Fruit fly (Drosophila melanogaster): ENCODE data around the gene SecS.

dm6 chr3R:5643421-5643820, 42.2 kb downstream of the SecS start:
- no peak for TF ChIP-seq eg (GFP tag; IDR thresholded peaks at IDR 0.05)
- no peak for TF ChIP-seq vri (GFP tag; optimal IDR thresholded peaks at IDR 0.05)
- no peak for TF ChIP-seq Gug (GFP tag; IDR thresholded peaks at IDR 0.05)
- TF ChIP-seq CG8632 (GFP tag; optimal IDR thresholded peaks at IDR 0.05), result no peak
- no peak for TF ChIP-seq CG8319 (GFP tag; optimal IDR thresholded peaks at IDR 0.05)
- no peak for TF ChIP-seq Ets96B (tag; optimal IDR thresholded peaks at IDR 0.05)
- TF ChIP-seq CG31627 (GFP tag; optimal IDR thresholded peaks at IDR 0.05), result no peak
- no peak for TF ChIP-seq fd85E (GFP tag; optimal IDR thresholded peaks at IDR 0.05)
- no peak for TF ChIP-seq Hr39 (GFP tag; optimal IDR thresholded peaks at IDR 0.05)
- TF ChIP-seq Sox102F (GFP tag; optimal IDR thresholded peaks at IDR 0.05), result no peak
- TF ChIP-seq CG7368 (GFP tag; optimal IDR thresholded peaks at IDR 0.05), result no peak
- TF ChIP-seq CG3919 (GFP tag; optimal IDR thresholded peaks at IDR 0.05), result no peak
- no peak for TF ChIP-seq CG16779 (tag; optimal IDR thresholded peaks at IDR 0.05)
- TF ChIP-seq CG10669 (GFP tag; optimal IDR thresholded peaks at IDR 0.05), result no peak

All from whole organism, prepupa.